Fruit fly (Drosophila melanogaster): ENCODE data around the gene Mst87F.
A peak's percentile ranks its signal among the peaks of the same experiment; 100 is the strongest.

Gene Mst87F

dm6 chr3R:13800430-13800848, 27.4 kb downstream of the Mst87F start (continued):
- TF ChIP-seq YL-1 (GFP tag; optimal IDR thresholded peaks at IDR 0.05) (peak; percentile 64), sisA (GFP tag; IDR thresholded peaks at IDR 0.05) (peak; percentile 90), disco-r (GFP tag; optimal IDR thresholded peaks at IDR 0.05) (peak; percentile 46), CG31365 (tag; optimal IDR thresholded peaks at IDR 0.05) (peak; percentile 37), ash1 (GFP tag; optimal IDR thresholded peaks at IDR 0.05) (peak; percentile 6), inv (GFP tag; IDR thresholded peaks at IDR 0.05; ENCODE audit: partially characterized antibody) (peak; percentile 23; the same call in 1 of the 2 replicates), dmrt11E (tag; optimal IDR thresholded peaks at IDR 0.05) (peak; percentile 86), CG8478 (optimal IDR thresholded peaks at IDR 0.05) (no peak), psq (GFP tag; optimal IDR thresholded peaks at IDR 0.05) (peak; percentile 43), CG13123 (GFP tag; optimal IDR thresholded peaks at IDR 0.05) (peak; percentile 72), NC2β (GFP tag; optimal IDR thresholded peaks at IDR 0.05) (peak; percentile 32), hb (GFP tag; IDR thresholded peaks at IDR 0.05; ENCODE audit: partially characterized antibody) (no peak), lilli (GFP tag; optimal IDR thresholded peaks at IDR 0.05) (peak; percentile 79), nom (GFP tag; optimal IDR thresholded peaks at IDR 0.05) (peak; percentile 54), CG31388 (GFP tag; optimal IDR thresholded peaks at IDR 0.05) (peak; percentile 73), pzg (GFP tag; optimal IDR thresholded peaks at IDR 0.05) (no peak), Blimp-1 (GFP tag; optimal IDR thresholded peaks at IDR 0.05) (peak; percentile 88), dmrt99B (tag; optimal IDR thresholded peaks at IDR 0.05) (peak; percentile 94), Xrp1 (GFP tag; IDR thresholded peaks at IDR 0.05) (peak; percentile 97), CG14860 (GFP tag; IDR thresholded peaks at IDR 0.05; ENCODE audit: partially characterized antibody) (peak; percentile 57; the same call in 2 of the 3 replicates), Jarid2 (GFP tag; optimal IDR thresholded peaks at IDR 0.05) (peak; percentile 67), Bgb (GFP tag; IDR thresholded peaks at IDR 0.05; ENCODE audit: partially characterized antibody) (peak; percentile 5; the same call in 1 of the 2 replicates), tx (GFP tag; optimal IDR thresholded peaks at IDR 0.05) (peak; percentile 41), Gsc (GFP tag; IDR thresholded peaks at IDR 0.05) (peak; percentile 62), dm (GFP tag; optimal IDR thresholded peaks at IDR 0.05) (no peak), slou (GFP tag; optimal IDR thresholded peaks at IDR 0.05) (peak; percentile 76), Atf6 (GFP tag; IDR thresholded peaks at IDR 0.05) (peak; percentile 96), bcd (GFP tag; optimal IDR thresholded peaks at IDR 0.05) (peak; percentile 87), dimm (GFP tag; IDR thresholded peaks at IDR 0.05) (peak; percentile 74), Lpt (GFP tag; optimal IDR thresholded peaks at IDR 0.05) (no peak), Oli (tag; optimal IDR thresholded peaks at IDR 0.05) (peak; percentile 90), CG10543 (GFP tag; optimal IDR thresholded peaks at IDR 0.05) (peak; percentile 95), caup (GFP tag; optimal IDR thresholded peaks at IDR 0.05; ENCODE audit: severe bottlenecking) (peak; percentile 93), Sry-δ (GFP tag; optimal IDR thresholded peaks at IDR 0.05) (peak; percentile 11), Neu2 (GFP tag; optimal IDR thresholded peaks at IDR 0.05; ENCODE audit: borderline replicate concordance) (no peak), chn (GFP tag; optimal IDR thresholded peaks at IDR 0.05) (peak; percentile 68), CG8359 (GFP tag; optimal IDR thresholded peaks at IDR 0.05; ENCODE audit: borderline replicate concordance) (peak; percentile 62), onecut (GFP tag; IDR thresholded peaks at IDR 0.05) (peak; percentile 93), Fer2 (tag; optimal IDR thresholded peaks at IDR 0.05) (peak; percentile 72), CG30020 (tag; optimal IDR thresholded peaks at IDR 0.05) (no peak), CG2199 (GFP tag; IDR thresholded peaks at IDR 0.05) (peak; percentile 88; the same call in 2 of the 3 replicates), CG34376 (GFP tag; optimal IDR thresholded peaks at IDR 0.05) (peak; percentile 94), Med (GFP tag) (peak; percentile 93), CG17361 (GFP tag; IDR thresholded peaks at IDR 0.05) (peak; percentile 84), CG11695 (GFP tag; IDR thresholded peaks at IDR 0.05) (peak; percentile 92), CG8924 (tag; optimal IDR thresholded peaks at IDR 0.05) (peak; percentile 76), CG4404 (GFP tag; IDR thresholded peaks at IDR 0.05) (peak; percentile 74), CG17829 (tag; optimal IDR thresholded peaks at IDR 0.05) (peak; percentile 77), mam (GFP tag; optimal IDR thresholded peaks at IDR 0.05) (peak; percentile 60), Dp (GFP tag; optimal IDR thresholded peaks at IDR 0.05) (no peak)
